Fruit fly (Drosophila melanogaster): ENCODE measurements around the gene CG10681.

Gene CG10681

dm6 chr3L:12471471-12471978 lies 29.8 kb upstream of the CG10681 start, which contains the start of gene CG10616 (continued):
- TF ChIP-seq hb (GFP tag; IDR thresholded peaks at IDR 0.05; ENCODE audit: partially characterized antibody) (peak; percentile 93), CG17612 (GFP tag; IDR thresholded peaks at IDR 0.05) (no peak), CG18262 (tag; optimal IDR thresholded peaks at IDR 0.05) (peak; percentile 16), CG11695 (GFP tag; IDR thresholded peaks at IDR 0.05) (no peak), CG14441 (GFP tag; IDR thresholded peaks at IDR 0.05) (no peak), CTCF (GFP tag; optimal IDR thresholded peaks at IDR 0.05) (no peak), CG13287 (GFP tag; IDR thresholded peaks at IDR 0.05; ENCODE audit: partially characterized antibody) (peak; percentile 98), Dref (GFP tag; IDR thresholded peaks at IDR 0.05) (peak; percentile 77), Sin3A (optimal IDR thresholded peaks at IDR 0.05) (peak; percentile 30), CG10267 (tag; optimal IDR thresholded peaks at IDR 0.05) (peak; percentile 63), Bdp1 (GFP tag; optimal IDR thresholded peaks at IDR 0.05) (no peak), CG17385 (GFP tag; optimal IDR thresholded peaks at IDR 0.05) (no peak), inv (GFP tag; IDR thresholded peaks at IDR 0.05; ENCODE audit: partially characterized antibody) (peak; percentile 93), CG7987 (GFP tag; optimal IDR thresholded peaks at IDR 0.05) (no peak), wdn (GFP tag; IDR thresholded peaks at IDR 0.05) (no peak), Abd-B (GFP tag; optimal IDR thresholded peaks at IDR 0.05) (no peak), Bteb2 (GFP tag; optimal IDR thresholded peaks at IDR 0.05) (no peak), CG2129 (GFP tag; IDR thresholded peaks at IDR 0.05; ENCODE audit: partially characterized antibody) (peak; percentile 95), CG15269 (tag; optimal IDR thresholded peaks at IDR 0.05) (no peak), gcm2 (GFP tag; optimal IDR thresholded peaks at IDR 0.05) (no peak), CoRest (tag; optimal IDR thresholded peaks at IDR 0.05) (peak; percentile 34), sens (GFP tag) (peak; percentile 65), Dp (GFP tag; optimal IDR thresholded peaks at IDR 0.05) (peak; percentile 68), pita (GFP tag; optimal IDR thresholded peaks at IDR 0.05) (no peak), CG12155 (GFP tag; optimal IDR thresholded peaks at IDR 0.05) (no peak), Opbp (GFP tag; IDR thresholded peaks at IDR 0.05; ENCODE audit: partially characterized antibody) (peak; percentile 83), oc (tag; optimal IDR thresholded peaks at IDR 0.05) (no peak), CG3995 (GFP tag; optimal IDR thresholded peaks at IDR 0.05) (peak; percentile 35), CG9797 (GFP tag; optimal IDR thresholded peaks at IDR 0.05) (peak; percentile 66), CG8089 (GFP tag; optimal IDR thresholded peaks at IDR 0.05) (no peak), insv (GFP tag; optimal IDR thresholded peaks at IDR 0.05) (peak in 1 of 2 experiments; percentile 15)

dm6 chr3L:12478229-12478628 lies 23.1 kb upstream of the CG10681 start:
- peak; percentile 67 for TF ChIP-seq D19A (tag; optimal IDR thresholded peaks at IDR 0.05)
- TF ChIP-seq Ets65A (GFP tag), result peak; percentile 63
- TF ChIP-seq CG7987 (GFP tag; optimal IDR thresholded peaks at IDR 0.05), result no peak
- peak; percentile 71; the same call in 1 of the 3 replicates for TF ChIP-seq CG2199 (GFP tag; IDR thresholded peaks at IDR 0.05)
- TF ChIP-seq Med (GFP tag), result peak; percentile 12
- TF ChIP-seq CG10543 (GFP tag; optimal IDR thresholded peaks at IDR 0.05), result no peak
- TF ChIP-seq CG7357 (GFP tag; IDR thresholded peaks at IDR 0.05), result no peak

- TF ChIP-seq ken (GFP tag; IDR thresholded peaks at IDR 0.05) (no peak), CG1233 (GFP tag; optimal IDR thresholded peaks at IDR 0.05) (no peak), zfh2 (GFP tag; optimal IDR thresholded peaks at IDR 0.05) (no peak), CG11398 (GFP tag; optimal IDR thresholded peaks at IDR 0.05) (peak; percentile 17), emc (GFP tag; optimal IDR thresholded peaks at IDR 0.05) (no peak), chif (GFP tag; optimal IDR thresholded peaks at IDR 0.05) (peak in 1 of 2 experiments; percentile 1), dimm (GFP tag; IDR thresholded peaks at IDR 0.05) (no peak), Hey (tag; optimal IDR thresholded peaks at IDR 0.05) (no peak), Sry-δ (GFP tag; optimal IDR thresholded peaks at IDR 0.05) (no peak), CG2712 (tag; optimal IDR thresholded peaks at IDR 0.05) (no peak), CG10209 (GFP tag; optimal IDR thresholded peaks at IDR 0.05) (no peak), h (optimal IDR thresholded peaks at IDR 0.05) (no peak), CG14014 (GFP tag; IDR thresholded peaks at IDR 0.05) (peak; percentile 28; the same call in 1 of the 2 replicates), CG14050 (GFP tag; IDR thresholded peaks at IDR 0.05) (0 out of 3 replicates have a peak, but pooled peaks have one; percentile 32), CG2199 (GFP tag; IDR thresholded peaks at IDR 0.05) (0 out of 3 replicates have a peak, but pooled peaks have one; percentile 49), NfI (GFP tag; optimal IDR thresholded peaks at IDR 0.05) (peak; percentile 18)
Observed at dm6 chr3L:12482246-12482645, 19.1 kb upstream of the CG10681 start, which contains the start of gene CG33725. Gene CG33725 (plus strand): TSS chr3L:12482609.
